Worm (Caenorhabditis elegans) whole organism, L4 larva: ENCODE results near the gene cyk-3.
A peak's percentile ranks its signal among the peaks of the same experiment; 100 is the strongest.

Experiments
- F37D6.2 ChIP-seq: sonication (generic microtip); optimal IDR thresholded peaks from 2 replicates; lab custom pipeline; 2016; ENCODE audit warnings: mild to moderate bottlenecking, missing genetic modification characterization, missing compliant biosample characterization
- T20F7.1 ChIP-seq: fragments of 200-800 bp; sonication (Bioruptor generic); optimal IDR thresholded peaks from 2 replicates; lab custom pipeline; 2018; ENCODE audit warnings: mild to moderate bottlenecking, missing genetic modification characterization, missing compliant biosample characterization
- Y48G9A.11 ChIP-seq: fragments of 200-800 bp; sonication (Bioruptor generic); IDR thresholded peaks from 2 replicates; pipeline ENCODE4 v1.3.6; 2022; ENCODE audit warnings: missing genetic modification reagents, missing genetic modification characterization, missing compliant biosample characterization
- aha-1 ChIP-seq: fragments of 150-350 bp; peaks from one replicate; lab custom pipeline; 2014; ENCODE audit warnings: missing biosample characterization, missing genetic modification characterization
- ceh-28 ChIP-seq: fragments of 150-350 bp; optimal IDR thresholded peaks from 2 replicates; lab custom pipeline; 2014; ENCODE audit warnings: missing biosample characterization, missing genetic modification reagents, missing genetic modification characterization
- ces-1 ChIP-seq: fragments of 150-350 bp; sonication (generic microtip); optimal IDR thresholded peaks from 4 replicates; lab custom pipeline; 2014; ENCODE audit warnings: missing biosample characterization, missing genetic modification reagents, missing genetic modification characterization
- dmd-6 ChIP-seq: fragments of 200-800 bp; sonication (Bioruptor generic); IDR thresholded peaks from 2 replicates; pipeline ENCODE4 v1.3.6; 2022; ENCODE audit warnings: missing genetic modification reagents, missing genetic modification characterization, missing compliant biosample characterization
- dpl-1 ChIP-seq: fragments of 150-350 bp; optimal IDR thresholded peaks from 2 replicates; lab custom pipeline; 2014; ENCODE audit warnings: missing biosample characterization, missing genetic modification reagents, missing genetic modification characterization
- dve-1 ChIP-seq: sonication (generic microtip); optimal IDR thresholded peaks from 2 replicates; lab custom pipeline; 2017; ENCODE audit warnings: antibody characterized with exemption, mild to moderate bottlenecking, missing genetic modification characterization, missing compliant biosample characterization; ENCODE audit not compliant: insufficient read depth
- hlh-11 ChIP-seq: fragments of 200-800 bp; sonication (Bioruptor generic); optimal IDR thresholded peaks from 2 replicates; lab custom pipeline; 2018; ENCODE audit warnings: mild to moderate bottlenecking, missing genetic modification characterization, missing compliant biosample characterization
- hlh-30 ChIP-seq: sonication (generic microtip); optimal IDR thresholded peaks from 2 replicates; lab custom pipeline; 2017; ENCODE audit warnings: antibody characterized with exemption, mild to moderate bottlenecking, missing genetic modification characterization, missing compliant biosample characterization; ENCODE audit not compliant: insufficient read depth
- hmg-1.1 ChIP-seq: fragments of 200-800 bp; sonication (Bioruptor generic); IDR thresholded peaks from 2 replicates; pipeline ENCODE4 v1.3.6; 2022; ENCODE audit warnings: missing genetic modification reagents, missing genetic modification characterization, missing compliant biosample characterization
- jun-1 ChIP-seq: fragments of 150-350 bp; optimal IDR thresholded peaks from 2 replicates; lab custom pipeline; 2014; ENCODE audit warnings: missing biosample characterization, missing genetic modification reagents, missing genetic modification characterization
- lin-29 ChIP-seq: fragments of 200-800 bp; sonication (Bioruptor generic); IDR thresholded peaks from 2 replicates; pipeline ENCODE4 v1.3.6; 2022; ENCODE audit warnings: missing genetic modification reagents, missing genetic modification characterization, missing compliant biosample characterization
- lin-38 ChIP-seq: fragments of 200-800 bp; sonication (Bioruptor generic); IDR thresholded peaks from 2 replicates; pipeline ENCODE4 v1.3.6; 2022; ENCODE audit warnings: missing genetic modification reagents, missing genetic modification characterization, missing compliant biosample characterization
- lin-39 ChIP-seq: fragments of 150-350 bp; optimal IDR thresholded peaks from 2 replicates; lab custom pipeline; 2014; ENCODE audit warnings: missing biosample characterization, missing genetic modification reagents, missing genetic modification characterization
- lsy-2 ChIP-seq, 2 experiments: fragments of 150-350 bp in 1 of 2; sonication (generic microtip) in 1 of 2; optimal IDR thresholded peaks; 2 replicates each; lab custom pipeline; 2014 to 2017; ENCODE audit warnings: missing biosample characterization in 2 of 2, missing genetic modification characterization in 2 of 2
- mdl-1 ChIP-seq, 2 experiments: fragments of 150-350 bp in 1 of 2; sonication (generic microtip) in 1 of 2; optimal IDR thresholded peaks; 2 replicates each; lab custom pipeline; 2014 to 2017; ENCODE audit warnings: missing biosample characterization in 2 of 2, missing genetic modification characterization in 2 of 2
- mep-1 ChIP-seq: fragments of 150-350 bp; sonication (generic microtip); optimal IDR thresholded peaks from 3 replicates; lab custom pipeline; 2014; ENCODE audit warnings: missing biosample characterization, missing genetic modification characterization
- mxl-2 ChIP-seq: fragments of 200-800 bp; sonication (Bioruptor generic); conservative IDR thresholded peaks from 2 replicates; pipeline ENCODE4 v1.3.6; 2022; ENCODE audit warnings: missing genetic modification reagents, missing genetic modification characterization, missing compliant biosample characterization
- mxl-3 ChIP-seq: fragments of 200-800 bp; sonication (Bioruptor generic); optimal IDR thresholded peaks from 2 replicates; lab custom pipeline; 2018; ENCODE audit warnings: mild to moderate bottlenecking, missing genetic modification characterization, missing compliant biosample characterization
- nhr-111 ChIP-seq: fragments of 200-800 bp; sonication (Bioruptor generic); optimal IDR thresholded peaks from 2 replicates; lab custom pipeline; 2018; ENCODE audit warnings: mild to moderate bottlenecking, missing genetic modification characterization, missing compliant biosample characterization
- nhr-25 ChIP-seq: sonication (generic microtip); optimal IDR thresholded peaks from 2 replicates; lab custom pipeline; 2017; ENCODE audit warnings: missing genetic modification characterization, mild to moderate bottlenecking, missing compliant biosample characterization, antibody characterized with exemption, moderate library complexity, borderline replicate concordance; ENCODE audit not compliant: insufficient read depth
- pqm-1 ChIP-seq: sonication (generic microtip); optimal IDR thresholded peaks from 2 replicates; lab custom pipeline; 2017; ENCODE audit warnings: missing biosample characterization, missing genetic modification characterization
- rbr-2 ChIP-seq: sonication (generic microtip); optimal IDR thresholded peaks from 2 replicates; lab custom pipeline; 2016; ENCODE audit warnings: missing genotype, missing genetic modification characterization, missing compliant biosample characterization
- sdz-12 ChIP-seq: fragments of 200-800 bp; sonication (Bioruptor generic); optimal IDR thresholded peaks from 2 replicates; lab custom pipeline; 2018; ENCODE audit warnings: mild to moderate bottlenecking, missing genetic modification characterization, missing compliant biosample characterization
- tra-1 ChIP-seq: fragments of 200-800 bp; sonication (Bioruptor generic); IDR thresholded peaks from 2 replicates; pipeline ENCODE4 v1.3.6; 2022; ENCODE audit warnings: missing genetic modification reagents, missing genetic modification characterization, missing compliant biosample characterization
- unc-130 ChIP-seq: sonication (generic microtip); optimal IDR thresholded peaks from 2 replicates; lab custom pipeline; 2016; ENCODE audit warnings: missing genetic modification reagents, missing genetic modification characterization, missing compliant biosample characterization
- unc-39 ChIP-seq: sonication (generic microtip); optimal IDR thresholded peaks from 2 replicates; lab custom pipeline; 2017; ENCODE audit warnings: missing biosample characterization, missing genetic modification characterization
- unc-62 ChIP-seq, 3 experiments: fragments of 150-350 bp in 1 of 3; sonication (generic microtip); optimal IDR thresholded peaks in 2 of 3; peaks in 1 of 3; 1 replicate in 1 of 3; 2 replicates in 2 of 3; lab custom pipeline; 2014 to 2017; ENCODE audit warnings: missing biosample characterization in 3 of 3, missing genetic modification characterization in 3 of 3, missing genetic modification reagents in 3 of 3, missing genotype in 1 of 3
- zag-1 ChIP-seq: fragments of 150-350 bp; optimal IDR thresholded peaks from 2 replicates; lab custom pipeline; 2014; ENCODE audit warnings: missing biosample characterization, missing genetic modification characterization
- zfp-3 ChIP-seq: fragments of 200-800 bp; sonication (Bioruptor generic); conservative IDR thresholded peaks from 2 replicates; pipeline ENCODE4 v1.3.6; 2022; ENCODE audit warnings: missing genetic modification reagents, missing genetic modification characterization, missing compliant biosample characterization

cyk-3 gene

DNA sequence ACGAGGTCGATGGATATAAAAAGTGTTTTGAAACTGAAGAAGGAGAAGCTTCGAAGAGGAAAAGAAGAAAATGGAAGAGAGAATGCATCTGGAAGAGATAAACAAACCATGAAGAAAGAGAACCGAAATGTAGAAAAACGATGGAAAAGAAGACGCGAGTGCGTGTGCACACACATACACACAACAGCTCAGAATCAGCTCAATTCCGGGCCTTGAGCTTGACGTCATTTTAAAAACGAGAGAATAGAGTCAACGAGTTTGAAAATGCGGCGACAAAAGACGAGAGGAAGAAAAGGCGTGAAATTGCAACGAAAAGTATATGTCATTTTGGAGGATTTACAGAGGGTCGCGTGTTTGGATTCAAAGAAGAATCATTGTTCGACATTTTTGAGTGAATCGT is 20.3 kb upstream of the cyk-3 start (continued):
- no peak for TF ChIP-seq ces-1 (GFP tag; lab: Kevin White, UChicago)
- peak; percentile 46 for TF ChIP-seq hlh-30 (tag; lab: Kevin White, UChicago)
- TF ChIP-seq lin-39 (tag; lab: Kevin White, UChicago): no peak
- peak; percentile 54 for TF ChIP-seq mep-1 (tag; lab: Kevin White, UChicago)
- TF ChIP-seq dve-1 (tag; lab: Kevin White, UChicago): no peak
- TF ChIP-seq sdz-12 (GFP tag; lab: Kevin White, UChicago): no peak
- no peak for TF ChIP-seq zfp-3 (GFP tag; lab: Robert Waterston, UW)
- TF ChIP-seq unc-39 (tag; lab: Kevin White, UChicago): peak; percentile 33
- peak; percentile 2 for TF ChIP-seq F37D6.2 (tag; lab: Kevin White, UChicago)
- TF ChIP-seq nhr-25: no peak
- peak in 1 of 2 experiments; percentile 34 for TF ChIP-seq mdl-1 (tag; optimal IDR thresholded peaks at IDR 0.05; lab: Kevin White, UChicago)
- TF ChIP-seq jun-1 (tag; lab: Kevin White, UChicago): no peak
- TF ChIP-seq mxl-2 (GFP tag; lab: Robert Waterston, UW): no peak
- no peak for TF ChIP-seq ceh-28 (tag; lab: Kevin White, UChicago)

DNA sequence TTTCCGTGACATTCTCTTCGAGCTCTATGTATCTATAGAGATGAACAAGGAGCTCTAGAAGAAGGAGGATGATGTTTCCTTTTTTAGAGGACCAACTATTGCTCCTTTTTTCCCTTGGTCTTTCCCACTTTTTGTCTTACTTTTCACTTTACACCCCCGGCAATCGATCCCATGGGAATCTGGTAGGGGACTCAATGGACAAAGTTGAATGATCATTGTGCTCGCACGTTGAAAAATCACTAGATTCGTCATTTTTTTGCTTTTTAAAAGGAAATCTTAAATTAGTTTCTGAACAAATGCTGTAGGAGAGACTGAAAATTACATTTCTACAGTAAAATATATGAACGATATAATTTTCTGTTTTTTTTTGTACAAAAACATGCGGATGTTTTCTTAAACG is 17.9 kb upstream of the cyk-3 start:
- TF ChIP-seq hmg-1.1 (GFP tag; lab: Robert Waterston, UW) (no peak), unc-62 (GFP tag; optimal IDR thresholded peaks at IDR 0.05 in 1 of 2; lab: Kevin White, UChicago) (peak in 1 of 2 experiments; percentile 39), unc-62 (tag; optimal IDR thresholded peaks at IDR 0.05; lab: Kevin White, UChicago) (no peak), nhr-111 (no peak), sdz-12 (GFP tag; lab: Kevin White, UChicago) (no peak), lin-39 (tag; lab: Kevin White, UChicago) (no peak), tra-1 (GFP tag; lab: Robert Waterston, UW) (no peak), aha-1 (tag; lab: Kevin White, UChicago) (peak; percentile 96), unc-130 (GFP tag; lab: Kevin White, UChicago) (no peak), lin-29 (GFP tag; lab: Robert Waterston, UW) (no peak), T20F7.1 (no peak), Y48G9A.11 (GFP tag; lab: Robert Waterston, UW) (no peak), mxl-3 (GFP tag; lab: Kevin White, UChicago) (no peak)

DNA sequence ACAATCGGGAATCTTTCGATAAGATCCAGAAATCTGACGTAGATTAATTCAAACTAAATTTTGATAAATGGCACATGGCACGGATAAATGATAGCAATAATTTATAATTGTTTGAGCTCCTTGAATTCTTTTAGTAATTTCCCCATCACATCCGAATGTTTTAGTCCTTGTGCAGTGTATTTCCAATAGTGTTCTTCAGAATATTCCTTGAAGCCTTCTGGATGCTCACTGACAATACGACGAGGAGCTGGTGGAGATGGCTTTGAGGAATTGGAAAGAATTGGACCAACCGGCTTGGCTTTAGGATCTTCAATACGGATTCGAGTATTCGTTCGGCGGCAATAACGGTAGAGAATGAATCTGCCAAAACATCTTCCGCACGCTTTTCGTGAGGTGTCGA is 13.5 kb upstream of the cyk-3 start:
- TF ChIP-seq dmd-6 (GFP tag; lab: Robert Waterston, UW) (peak; percentile 9; the same call in 1 of the 2 replicates), zag-1 (tag; lab: Kevin White, UChicago) (no peak)

DNA sequence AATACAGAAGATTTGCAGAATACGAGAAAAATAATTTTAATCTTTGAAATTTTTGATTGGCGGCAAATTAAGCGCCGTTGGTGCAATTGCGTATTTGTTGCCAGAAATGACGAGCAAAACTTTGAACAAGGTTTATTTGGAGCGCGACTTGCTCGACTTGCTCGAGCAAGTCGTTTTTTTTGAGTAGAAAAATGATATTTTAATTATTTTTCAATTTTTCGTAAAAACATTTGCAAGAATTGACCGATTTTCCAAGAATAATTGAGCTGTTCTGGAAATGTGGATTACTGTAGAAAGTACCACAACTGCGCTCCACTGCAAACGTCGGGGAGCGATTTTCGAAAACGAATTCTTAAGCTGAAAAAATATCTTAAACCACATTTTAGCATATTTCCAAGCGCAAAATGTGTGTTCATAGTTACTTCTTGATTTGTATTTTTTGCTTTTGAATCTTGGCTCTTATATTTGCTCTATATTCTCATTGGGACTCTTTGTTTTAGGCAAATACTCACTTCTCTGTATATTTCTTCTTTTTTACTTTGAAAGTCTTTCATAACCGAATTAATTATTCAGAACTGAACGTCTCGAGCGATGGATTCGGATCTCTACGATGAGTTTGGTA is 10.9 kb upstream of the cyk-3 start, which contains the start of the genes gcna-1 and eftu-2:
TSS of gene gcna-1 (minus strand) at position 96 of the 622 bp plus-strand sequence.
TSS of gene eftu-2 (plus strand) at position 572 of the 622 bp plus-strand sequence.
- TF ChIP-seq lin-38 (GFP tag; lab: Robert Waterston, UW) (peak; percentile 77), rbr-2 (tag; lab: Kevin White, UChicago) (peak; percentile 3), dpl-1 (GFP tag; lab: Kevin White, UChicago) (peak; percentile 82), lsy-2 (tag; optimal IDR thresholded peaks at IDR 0.05; lab: Kevin White, UChicago) (peak in 1 of 2 experiments; percentile 92), hlh-11 (no peak), pqm-1 (tag; lab: Kevin White, UChicago) (no peak)
